Worm (Caenorhabditis elegans) whole organism, early embryonic: ENCODE measurements around the gene nrde-3.

ENCODE experiments used
- B0310.2 ChIP-seq: sonication (generic microtip); optimal IDR thresholded peaks from 2 replicates; lab custom pipeline; 2016; ENCODE audit warnings: mild to moderate bottlenecking, missing genetic modification characterization, missing compliant biosample characterization
- F13C5.2 ChIP-seq: sonication (generic microtip); optimal IDR thresholded peaks from 2 replicates; lab custom pipeline; 2017; ENCODE audit warnings: mild to moderate bottlenecking, missing genetic modification characterization, inconsistent platforms, missing compliant biosample characterization
- aly-1 ChIP-seq: sonication (generic microtip); optimal IDR thresholded peaks from 2 replicates; lab custom pipeline; 2016; ENCODE audit warnings: missing genetic modification characterization, missing compliant biosample characterization
- ama-1 ChIP-seq: fragments of 150-350 bp; optimal IDR thresholded peaks from 2 replicates; lab custom pipeline; 2014
- ceh-13 ChIP-seq: fragments of 200-800 bp; sonication (Bioruptor generic); optimal IDR thresholded peaks from 2 replicates; lab custom pipeline; 2018; ENCODE audit warnings: mild to moderate bottlenecking, missing genetic modification characterization, missing compliant biosample characterization
- ceh-36 ChIP-seq: sonication (generic microtip); optimal IDR thresholded peaks from 2 replicates; lab custom pipeline; 2016; ENCODE audit warnings: missing genetic modification characterization, inconsistent platforms, missing compliant biosample characterization
- ets-7 ChIP-seq: sonication (generic microtip); optimal IDR thresholded peaks from 2 replicates; lab custom pipeline; 2016; ENCODE audit warnings: missing genotype, missing genetic modification characterization, missing compliant biosample characterization
- flt-1 ChIP-seq: fragments of 200-800 bp; sonication (Bioruptor generic); IDR thresholded peaks from 2 replicates; pipeline ENCODE4 v1.3.6; 2022; ENCODE audit warnings: missing genetic modification characterization, missing compliant biosample characterization
- hmbx-1 ChIP-seq: sonication (generic microtip); optimal IDR thresholded peaks from 2 replicates; lab custom pipeline; 2016; ENCODE audit warnings: mild to moderate bottlenecking, missing genetic modification characterization, missing compliant biosample characterization
- hmg-4 ChIP-seq: fragments of 200-800 bp; sonication (Bioruptor generic); optimal IDR thresholded peaks from 2 replicates; lab custom pipeline; 2018; ENCODE audit warnings: mild to moderate bottlenecking, missing genetic modification characterization, missing compliant biosample characterization
- hnd-1 ChIP-seq: sonication (generic microtip); optimal IDR thresholded peaks from 2 replicates; lab custom pipeline; 2016; ENCODE audit warnings: missing genetic modification characterization, missing compliant biosample characterization
- pes-1 ChIP-seq: fragments of 200-800 bp; sonication (Bioruptor generic); IDR thresholded peaks from 2 replicates; pipeline ENCODE4 v1.3.6; 2022; ENCODE audit warnings: missing genetic modification reagents, missing genetic modification characterization, missing compliant biosample characterization
- scrt-1 ChIP-seq: fragments of 200-800 bp; sonication (Bioruptor generic); IDR thresholded peaks from 2 replicates; pipeline ENCODE4 v1.3.6; 2022; ENCODE audit warnings: missing genetic modification characterization, missing compliant biosample characterization
- sea-1 ChIP-seq: fragments of 200-800 bp; sonication (Bioruptor generic); conservative IDR thresholded peaks from 2 replicates; pipeline ENCODE4 v1.3.6; 2022; ENCODE audit warnings: missing genetic modification characterization, missing compliant biosample characterization
- tbx-11 ChIP-seq: fragments of 200-800 bp; sonication (Bioruptor generic); IDR thresholded peaks from 2 replicates; pipeline ENCODE4 v1.3.6; 2022; ENCODE audit warnings: missing genetic modification characterization, missing compliant biosample characterization
- tbx-37 ChIP-seq: fragments of 200-800 bp; sonication (Bioruptor generic); conservative IDR thresholded peaks from 2 replicates; pipeline ENCODE4 v1.3.6; 2022; ENCODE audit warnings: missing genetic modification reagents, missing genetic modification characterization, missing compliant biosample characterization
- tra-4 ChIP-seq: sonication (generic microtip); optimal IDR thresholded peaks from 2 replicates; lab custom pipeline; 2017; ENCODE audit warnings: missing genetic modification characterization, missing compliant biosample characterization

The nrde-3 gene

DNA sequence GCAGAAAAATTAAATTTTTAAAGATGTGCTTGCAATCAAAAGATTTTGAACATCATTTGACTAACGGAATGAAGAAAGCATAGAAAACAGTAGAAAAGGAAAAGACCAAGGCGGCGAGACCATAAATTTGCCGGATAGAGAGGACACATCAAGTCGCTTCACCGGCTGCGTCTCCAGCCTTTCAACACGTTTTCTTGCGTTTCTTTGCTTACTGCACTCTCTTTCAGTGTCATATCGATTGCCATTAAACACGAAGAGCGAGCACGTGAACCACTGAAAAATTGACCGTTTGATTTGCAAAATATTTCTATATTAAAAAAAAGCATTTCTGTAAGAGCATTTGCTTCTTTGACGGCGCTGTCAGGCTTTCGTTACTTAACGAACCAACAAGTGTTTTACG, 23.9 kb upstream of the nrde-3 start:
- TF ChIP-seq hmbx-1 (tag; lab: Kevin White, UChicago) (no peak), flt-1 (GFP tag; lab: Robert Waterston, UW) (no peak), hnd-1 (tag; lab: Kevin White, UChicago) (no peak), pes-1 (GFP tag; lab: Robert Waterston, UW) (no peak), scrt-1 (GFP tag; lab: Robert Waterston, UW) (no peak), tbx-37 (no peak), F13C5.2 (tag; lab: Kevin White, UChicago) (no peak), ceh-36 (tag; lab: Kevin White, UChicago) (no peak), B0310.2 (tag; lab: Kevin White, UChicago) (no peak), ets-7 (tag; lab: Kevin White, UChicago) (no peak), hmg-4 (GFP tag; lab: Kevin White, UChicago) (no peak), ceh-13 (GFP tag; lab: Kevin White, UChicago) (no peak), tra-4 (tag; lab: Kevin White, UChicago) (no peak), tbx-11 (no peak), aly-1 (no peak), sea-1 (no peak), ama-1 (lab: Kevin White, UChicago) (no peak)

- TF ChIP-seq scrt-1 (GFP tag; lab: Robert Waterston, UW), result peak; percentile 91
- peak; percentile 90 for TF ChIP-seq sea-1
- TF ChIP-seq tbx-11, result peak; percentile 87
- TF ChIP-seq pes-1 (GFP tag; lab: Robert Waterston, UW), result peak; percentile 93
- peak; percentile 89 for TF ChIP-seq tbx-37
- peak; percentile 93 for TF ChIP-seq flt-1 (GFP tag; lab: Robert Waterston, UW)
- TF ChIP-seq ceh-36 (tag; lab: Kevin White, UChicago), result peak; percentile 18
Observed at ce11 chrX:351398-351797, 20.6 kb upstream of the nrde-3 start.

DNA sequence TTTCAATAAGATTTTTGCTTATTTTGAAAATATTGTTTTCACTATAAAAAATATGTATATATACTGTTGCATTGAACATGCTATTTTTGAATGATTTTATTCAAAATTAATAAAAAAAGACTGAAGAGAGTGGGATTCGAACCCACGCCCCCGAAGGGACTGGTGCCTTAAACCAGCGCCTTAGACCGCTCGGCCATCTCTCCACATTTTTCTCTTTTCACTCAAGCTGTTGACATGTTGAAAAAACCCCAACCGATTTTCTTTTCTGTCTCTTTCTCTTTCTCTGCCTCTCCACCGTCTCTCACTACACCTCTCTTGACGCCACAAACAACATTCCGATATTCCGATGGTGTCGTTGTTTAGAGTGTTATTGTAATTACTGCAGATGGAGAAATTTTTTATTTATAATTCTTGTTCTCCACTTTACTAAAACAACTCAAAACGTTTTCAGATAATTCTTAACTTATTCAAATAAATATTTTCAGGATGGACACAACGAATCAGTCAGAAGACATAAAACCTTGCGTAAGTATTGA, 18.8 kb upstream of the nrde-3 start, which contains the start of gene sor-3:
Gene sor-3, plus strand, starts transcription at position 486 of the 536 bp plus-strand sequence.
- peak; percentile 91 for TF ChIP-seq sea-1
- peak; percentile 65 for TF ChIP-seq B0310.2 (tag; lab: Kevin White, UChicago)
- peak; percentile 75 for TF ChIP-seq tra-4 (tag; lab: Kevin White, UChicago)
- peak; percentile 85 for TF ChIP-seq hnd-1 (tag; lab: Kevin White, UChicago)
- TF ChIP-seq ama-1 (lab: Kevin White, UChicago), result no peak
- TF ChIP-seq tbx-11, result peak; percentile 90
- peak; percentile 90 for TF ChIP-seq scrt-1 (GFP tag; lab: Robert Waterston, UW)
- TF ChIP-seq pes-1 (GFP tag; lab: Robert Waterston, UW), result peak; percentile 91
- TF ChIP-seq hmg-4 (GFP tag; lab: Kevin White, UChicago), result peak; percentile 94
- peak; percentile 94 for TF ChIP-seq tbx-37
- peak; percentile 70 for TF ChIP-seq ceh-13 (GFP tag; lab: Kevin White, UChicago)
- peak; percentile 65 for TF ChIP-seq hmbx-1 (tag; lab: Kevin White, UChicago)
- TF ChIP-seq aly-1, result peak; percentile 69
- TF ChIP-seq flt-1 (GFP tag; lab: Robert Waterston, UW), result peak; percentile 85
- TF ChIP-seq ets-7 (tag; lab: Kevin White, UChicago), result peak; percentile 62
- peak; percentile 96 for TF ChIP-seq F13C5.2 (tag; lab: Kevin White, UChicago)
- peak; percentile 78 for TF ChIP-seq ceh-36 (tag; lab: Kevin White, UChicago)

DNA sequence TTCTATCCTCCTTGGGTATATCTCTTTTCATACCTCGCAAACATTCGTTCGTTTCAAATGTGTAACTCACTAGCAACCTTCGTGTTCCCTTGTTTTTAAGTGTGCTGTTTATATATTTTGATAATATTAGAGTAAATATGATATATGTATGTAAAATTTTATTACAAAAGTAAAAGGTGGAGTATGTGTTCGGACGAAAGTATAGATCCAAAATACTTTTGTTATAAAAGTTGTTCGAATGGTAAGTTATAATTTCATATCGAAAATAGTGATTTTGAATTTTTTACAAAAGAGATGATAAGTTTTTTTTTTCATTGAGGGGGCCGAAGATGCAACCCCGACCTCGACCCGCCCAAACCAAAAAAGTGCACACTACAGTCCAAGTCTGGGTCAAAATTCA, 14.2 kb upstream of the nrde-3 start, which contains the start of gene C04E7.1:
Gene C04E7.1, plus strand, starts transcription at position 301 of the 400 bp plus-strand sequence.
- TF ChIP-seq flt-1 (GFP tag; lab: Robert Waterston, UW), result no peak
- no peak for TF ChIP-seq aly-1
- TF ChIP-seq pes-1 (GFP tag; lab: Robert Waterston, UW), result no peak
- no peak for TF ChIP-seq hmbx-1 (tag; lab: Kevin White, UChicago)
- no peak for TF ChIP-seq tra-4 (tag; lab: Kevin White, UChicago)
- TF ChIP-seq ama-1 (lab: Kevin White, UChicago), result no peak
- TF ChIP-seq ceh-36 (tag; lab: Kevin White, UChicago), result no peak
- TF ChIP-seq ceh-13 (GFP tag; lab: Kevin White, UChicago), result no peak
- no peak for TF ChIP-seq ets-7 (tag; lab: Kevin White, UChicago)
- no peak for TF ChIP-seq F13C5.2 (tag; lab: Kevin White, UChicago)

- TF ChIP-seq ceh-36 (tag; lab: Kevin White, UChicago) (no peak), pes-1 (GFP tag; lab: Robert Waterston, UW) (no peak), ceh-13 (GFP tag; lab: Kevin White, UChicago) (no peak), tra-4 (tag; lab: Kevin White, UChicago) (no peak), B0310.2 (tag; lab: Kevin White, UChicago) (no peak), aly-1 (no peak), hmg-4 (GFP tag; lab: Kevin White, UChicago) (no peak), flt-1 (GFP tag; lab: Robert Waterston, UW) (no peak), sea-1 (no peak), ama-1 (lab: Kevin White, UChicago) (no peak), hmbx-1 (tag; lab: Kevin White, UChicago) (no peak), hnd-1 (tag; lab: Kevin White, UChicago) (no peak), tbx-11 (no peak), ets-7 (tag; lab: Kevin White, UChicago) (no peak), F13C5.2 (tag; lab: Kevin White, UChicago) (no peak), scrt-1 (GFP tag; lab: Robert Waterston, UW) (no peak), tbx-37 (no peak)
Observed at ce11 chrX:360479-360878, 11.6 kb upstream of the nrde-3 start, which contains the start of gene C04E7.5. Gene C04E7.5, plus strand, starts transcription at chrX:360779.

ce11 chrX:369923-370322, 2.1 kb upstream of the nrde-3 start:
- TF ChIP-seq tbx-11, result no peak
- TF ChIP-seq ama-1 (lab: Kevin White, UChicago), result no peak
- no peak for TF ChIP-seq ceh-36 (tag; lab: Kevin White, UChicago)
- no peak for TF ChIP-seq hmbx-1 (tag; lab: Kevin White, UChicago)
- no peak for TF ChIP-seq F13C5.2 (tag; lab: Kevin White, UChicago)
- TF ChIP-seq sea-1, result no peak
- no peak for TF ChIP-seq pes-1 (GFP tag; lab: Robert Waterston, UW)
- TF ChIP-seq B0310.2 (tag; lab: Kevin White, UChicago), result no peak
- TF ChIP-seq hnd-1 (tag; lab: Kevin White, UChicago), result no peak
